Worm (Caenorhabditis elegans) whole organism, late embryonic: ENCODE measurements around the gene ZK512.4.

Experiments
- C08G9.2 ChIP-seq: sonication (generic microtip); optimal IDR thresholded peaks from 2 replicates; lab custom pipeline; 2016; ENCODE audit warnings: mild to moderate bottlenecking, missing genetic modification characterization, moderate library complexity, missing compliant biosample characterization
- T23F11.4 ChIP-seq: fragments of 200-800 bp; sonication (Bioruptor generic); optimal IDR thresholded peaks from 2 replicates; lab custom pipeline; 2018; ENCODE audit warnings: mild to moderate bottlenecking, missing genetic modification characterization, missing compliant biosample characterization
- ahr-1 ChIP-seq: sonication (generic microtip); optimal IDR thresholded peaks from 2 replicates; lab custom pipeline; 2016; ENCODE audit warnings: missing genetic modification characterization, missing compliant biosample characterization
- ceh-14 ChIP-seq: sonication (generic microtip); optimal IDR thresholded peaks from 2 replicates; lab custom pipeline; 2016; ENCODE audit warnings: missing genotype, missing genetic modification characterization, missing compliant biosample characterization
- ceh-19 ChIP-seq: fragments of 200-800 bp; sonication (Bioruptor generic); optimal IDR thresholded peaks from 2 replicates; lab custom pipeline; 2018; ENCODE audit warnings: mild to moderate bottlenecking, missing genetic modification characterization, missing compliant biosample characterization
- ceh-31 ChIP-seq: sonication (generic microtip); optimal IDR thresholded peaks from 2 replicates; lab custom pipeline; 2016; ENCODE audit warnings: missing genetic modification characterization, missing compliant biosample characterization
- ceh-34 ChIP-seq: sonication (generic microtip); optimal IDR thresholded peaks from 2 replicates; lab custom pipeline; 2016; ENCODE audit warnings: mild to moderate bottlenecking, missing genetic modification characterization, missing compliant biosample characterization
- ceh-9 ChIP-seq: sonication (generic microtip); optimal IDR thresholded peaks from 2 replicates; lab custom pipeline; 2016; ENCODE audit warnings: mild to moderate bottlenecking, missing genetic modification characterization, inconsistent platforms, missing compliant biosample characterization
- che-1 ChIP-seq: sonication (generic microtip); optimal IDR thresholded peaks from 2 replicates; lab custom pipeline; 2016; ENCODE audit warnings: mild to moderate bottlenecking, missing genetic modification characterization, missing compliant biosample characterization
- dve-1 ChIP-seq: sonication (generic microtip); optimal IDR thresholded peaks from 2 replicates; lab custom pipeline; 2017; ENCODE audit warnings: antibody characterized with exemption, mild to moderate bottlenecking, missing genetic modification characterization, missing compliant biosample characterization
- elt-4 ChIP-seq: sonication (generic microtip); optimal IDR thresholded peaks from 2 replicates; lab custom pipeline; 2016; ENCODE audit warnings: missing genetic modification characterization, missing compliant biosample characterization
- eyg-1 ChIP-seq: sonication (generic microtip); optimal IDR thresholded peaks from 2 replicates; lab custom pipeline; 2016; ENCODE audit warnings: missing genotype, missing genetic modification characterization, missing compliant biosample characterization
- fkh-6 ChIP-seq: sonication (generic microtip); optimal IDR thresholded peaks from 2 replicates; lab custom pipeline; 2016; ENCODE audit warnings: missing genetic modification characterization, missing compliant biosample characterization
- hlh-15 ChIP-seq: sonication (generic microtip); optimal IDR thresholded peaks from 2 replicates; lab custom pipeline; 2016; ENCODE audit warnings: missing genetic modification characterization, missing compliant biosample characterization
- hlh-8 ChIP-seq: sonication (generic microtip); optimal IDR thresholded peaks from 2 replicates; lab custom pipeline; 2016; ENCODE audit warnings: missing genotype, missing genetic modification characterization, missing compliant biosample characterization
- lim-6 ChIP-seq: sonication (generic microtip); optimal IDR thresholded peaks from 2 replicates; lab custom pipeline; 2016; ENCODE audit warnings: missing genetic modification characterization, missing compliant biosample characterization
- mec-3 ChIP-seq: sonication (generic microtip); optimal IDR thresholded peaks from 2 replicates; lab custom pipeline; 2016; ENCODE audit warnings: borderline replicate concordance, missing genetic modification characterization, missing compliant biosample characterization
- pha-2 ChIP-seq: sonication (generic microtip); optimal IDR thresholded peaks from 2 replicates; lab custom pipeline; 2017; ENCODE audit warnings: mild to moderate bottlenecking, missing genetic modification characterization, missing compliant biosample characterization
- pha-4 ChIP-seq: fragments of 150-350 bp; optimal IDR thresholded peaks from 2 replicates; lab custom pipeline; 2018; ENCODE audit warnings: missing biosample characterization, missing genetic modification reagents, missing genetic modification characterization
- rnt-1 ChIP-seq: sonication (generic microtip); optimal IDR thresholded peaks from 2 replicates; lab custom pipeline; 2016; ENCODE audit warnings: missing genetic modification characterization, missing compliant biosample characterization
- tbx-2 ChIP-seq: sonication (generic microtip); optimal IDR thresholded peaks from 2 replicates; lab custom pipeline; 2016; ENCODE audit warnings: missing genetic modification characterization, missing compliant biosample characterization
- tbx-7 ChIP-seq: sonication (generic microtip); optimal IDR thresholded peaks from 2 replicates; lab custom pipeline; 2016; ENCODE audit warnings: missing genotype, missing genetic modification characterization, missing compliant biosample characterization
- unc-42 ChIP-seq: sonication (generic microtip); optimal IDR thresholded peaks from 2 replicates; lab custom pipeline; 2016; ENCODE audit warnings: missing genotype, missing genetic modification characterization, missing compliant biosample characterization
- unc-86 ChIP-seq: sonication (generic microtip); optimal IDR thresholded peaks from 2 replicates; lab custom pipeline; 2016; ENCODE audit warnings: missing genetic modification characterization, missing compliant biosample characterization
- zip-5 ChIP-seq: sonication (generic microtip); optimal IDR thresholded peaks from 2 replicates; lab custom pipeline; 2016; ENCODE audit warnings: missing genetic modification characterization, missing compliant biosample characterization
- ztf-16 ChIP-seq: sonication (generic microtip); optimal IDR thresholded peaks from 2 replicates; lab custom pipeline; 2017; ENCODE audit warnings: missing genetic modification characterization, missing compliant biosample characterization

ZK512.4 gene

DNA sequence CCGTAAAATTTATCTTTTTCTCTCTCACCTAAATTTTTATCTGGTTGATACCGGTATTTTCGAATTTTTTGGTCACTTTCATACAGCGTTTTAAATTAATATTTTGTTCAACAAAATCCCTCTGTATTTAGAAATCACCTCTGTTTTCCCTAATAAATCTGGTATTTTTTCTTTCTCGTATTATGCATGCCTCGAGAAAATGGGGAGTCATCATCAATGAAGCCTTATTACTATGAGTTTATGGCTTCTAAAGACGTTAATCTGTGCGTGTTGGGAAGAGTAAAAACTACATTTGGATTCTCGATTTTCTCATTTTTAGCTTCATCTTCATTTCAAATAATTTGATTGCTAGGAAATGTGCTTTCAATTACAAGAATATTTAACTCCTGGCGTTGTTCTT is 40.6 kb downstream of the ZK512.4 start, which contains the start of gene ZC84.7:
TSS of gene ZC84.7 (plus strand) at position 301 of the 400 bp plus-strand sequence.
- no peak for TF ChIP-seq unc-86 (tag; lab: Kevin White, UChicago)
- TF ChIP-seq dve-1, result no peak
- TF ChIP-seq T23F11.4 (GFP tag; lab: Kevin White, UChicago), result no peak
- no peak for TF ChIP-seq ahr-1 (tag; lab: Kevin White, UChicago)
- TF ChIP-seq eyg-1 (tag; lab: Kevin White, UChicago), result no peak
- no peak for TF ChIP-seq che-1
- TF ChIP-seq elt-4, result no peak
- TF ChIP-seq tbx-7 (tag; lab: Kevin White, UChicago), result no peak
- TF ChIP-seq tbx-2 (tag; lab: Kevin White, UChicago), result no peak
- no peak for TF ChIP-seq ztf-16 (tag; lab: Kevin White, UChicago)
- no peak for TF ChIP-seq C08G9.2 (tag; lab: Kevin White, UChicago)
- no peak for TF ChIP-seq ceh-9 (tag; lab: Kevin White, UChicago)
- TF ChIP-seq lim-6, result no peak
- TF ChIP-seq ceh-31, result no peak
- no peak for TF ChIP-seq hlh-15
- TF ChIP-seq zip-5 (tag; lab: Kevin White, UChicago), result no peak
- no peak for TF ChIP-seq mec-3 (tag; lab: Kevin White, UChicago)
- no peak for TF ChIP-seq pha-2 (tag; lab: Kevin White, UChicago)
- TF ChIP-seq, all 69 proteins: peak for 0

DNA sequence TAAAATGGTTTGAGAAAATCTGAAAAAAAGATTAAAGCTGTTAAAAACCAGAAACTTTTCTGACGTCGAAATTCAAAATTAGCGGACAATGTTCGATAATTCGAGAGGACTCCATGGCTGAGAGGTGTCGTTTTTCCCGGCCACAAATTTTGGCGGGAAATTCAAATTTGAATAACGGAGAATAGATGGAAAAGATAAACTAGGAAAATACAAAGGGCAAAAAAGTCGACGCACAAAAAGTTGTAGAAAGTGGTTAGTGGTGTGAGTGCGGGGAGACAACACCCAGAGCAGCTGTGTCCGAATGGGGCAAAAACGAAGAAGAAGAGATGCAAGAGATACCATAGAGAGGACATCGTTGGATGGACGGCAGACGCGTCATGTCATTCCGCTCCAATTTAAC is 46.0 kb downstream of the ZK512.4 start, which contains the start of gene cls-3:
TSS of gene cls-3 (minus strand) at position 19 of the 400 bp plus-strand sequence.
- TF ChIP-seq pha-4 (tag; lab: Kevin White, UChicago), result no peak
- TF ChIP-seq unc-42 (tag; lab: Kevin White, UChicago), result peak; percentile 69
- TF ChIP-seq ceh-19 (GFP tag; lab: Kevin White, UChicago), result no peak
- peak; percentile 58 for TF ChIP-seq C08G9.2 (tag; lab: Kevin White, UChicago)
- TF ChIP-seq ceh-34, result peak; percentile 8
- peak; percentile 19 for TF ChIP-seq fkh-6 (tag; lab: Kevin White, UChicago)
- TF ChIP-seq che-1, result peak; percentile 9
- peak; percentile 62 for TF ChIP-seq ceh-31
- TF ChIP-seq rnt-1 (tag; lab: Kevin White, UChicago), result peak; percentile 27
- TF ChIP-seq hlh-8 (tag; lab: Kevin White, UChicago), result peak; percentile 71
- peak; percentile 41 for TF ChIP-seq tbx-2 (tag; lab: Kevin White, UChicago)
- no peak for TF ChIP-seq ceh-14 (tag; lab: Kevin White, UChicago)
- TF ChIP-seq, all 69 proteins: peak for 9
